Worm (Caenorhabditis elegans) whole organism, L1 larva: ENCODE measurements around the gene T22F3.2.
"Not testable (repeated sequence)": the region's sequence is repeated elsewhere in the genome, so short reads cannot be mapped to it uniquely, and the experiment has no call there.

ENCODE experiments used
- C16A3.4 ChIP-seq: fragments of 150-350 bp; optimal IDR thresholded peaks from 2 replicates; lab custom pipeline; 2014; ENCODE audit warnings: missing biosample characterization, missing genetic modification characterization
- C34B4.2 ChIP-seq: sonication (generic microtip); optimal IDR thresholded peaks from 2 replicates; lab custom pipeline; 2017; ENCODE audit warnings: mild to moderate bottlenecking, missing genetic modification characterization, missing compliant biosample characterization
- ama-1 ChIP-seq: fragments of 150-350 bp; optimal IDR thresholded peaks from 2 replicates; lab custom pipeline; 2014
- blmp-1 ChIP-seq: fragments of 150-350 bp; optimal IDR thresholded peaks from 2 replicates; lab custom pipeline; 2014; ENCODE audit warnings: missing biosample characterization, missing genetic modification characterization
- ceh-63 ChIP-seq: fragments of 200-800 bp; sonication (Bioruptor generic); optimal IDR thresholded peaks from 2 replicates; lab custom pipeline; 2018; ENCODE audit warnings: mild to moderate bottlenecking, missing genetic modification characterization, missing compliant biosample characterization
- egl-27 ChIP-seq, 2 experiments: fragments of 150-350 bp in 1 of 2; sonication (generic microtip); optimal IDR thresholded peaks; 3 replicates each; lab custom pipeline; 2017 to 2018; ENCODE audit warnings: missing biosample characterization in 2 of 2, missing genetic modification characterization in 2 of 2, missing genetic modification reagents in 2 of 2
- elt-2 ChIP-seq: sonication (generic microtip); optimal IDR thresholded peaks from 2 replicates; lab custom pipeline; 2016; ENCODE audit warnings: missing genetic modification characterization, mild to moderate bottlenecking, inconsistent platforms, missing compliant biosample characterization, missing genetic modification reagents
- elt-3 ChIP-seq, 6 experiments: fragments of 150-350 bp in 1 of 6; sonication (generic microtip); optimal IDR thresholded peaks; 2 replicates each; lab custom pipeline; 2017 to 2018; ENCODE audit warnings: missing biosample characterization in 6 of 6, missing genetic modification characterization in 6 of 6, inconsistent platforms in 1 of 6
- fkh-10 ChIP-seq: sonication (generic microtip); optimal IDR thresholded peaks from 2 replicates; lab custom pipeline; 2017; ENCODE audit warnings: missing biosample characterization, missing genetic modification reagents, missing genetic modification characterization
- hlh-17 ChIP-seq: fragments of 200-800 bp; sonication (Bioruptor generic); optimal IDR thresholded peaks from 2 replicates; lab custom pipeline; 2018; ENCODE audit warnings: missing genetic modification characterization, mild to moderate bottlenecking, missing compliant biosample characterization, moderate library complexity, borderline replicate concordance
- irx-1 ChIP-seq: sonication (generic microtip); optimal IDR thresholded peaks from 2 replicates; lab custom pipeline; 2016; ENCODE audit warnings: missing genetic modification characterization, missing compliant biosample characterization
- lin-15B ChIP-seq: fragments of 150-350 bp; sonication (generic microtip); optimal IDR thresholded peaks from 3 replicates; lab custom pipeline; 2014; ENCODE audit warnings: missing biosample characterization, missing genetic modification characterization
- lin-35 ChIP-seq, 2 experiments: fragments of 150-350 bp; optimal IDR thresholded peaks; 2 replicates each; lab custom pipeline; 2014; ENCODE audit warnings: missing biosample characterization in 2 of 2, missing genetic modification characterization in 2 of 2, missing genetic modification reagents in 2 of 2
- mef-2 ChIP-seq: fragments of 150-350 bp; optimal IDR thresholded peaks from 2 replicates; lab custom pipeline; 2014; ENCODE audit warnings: missing biosample characterization, missing genetic modification characterization
- nhr-12 ChIP-seq: sonication (generic microtip); optimal IDR thresholded peaks from 2 replicates; lab custom pipeline; 2017; ENCODE audit warnings: missing biosample characterization, missing genetic modification characterization
- nhr-77 ChIP-seq: fragments of 150-350 bp; optimal IDR thresholded peaks from 2 replicates; lab custom pipeline; 2014; ENCODE audit warnings: missing biosample characterization, missing genetic modification characterization
- nhr-85 ChIP-seq: sonication (generic microtip); peaks from one replicate; lab custom pipeline; 2016; ENCODE audit warnings: missing genetic modification characterization, inconsistent platforms, missing compliant biosample characterization
- snpc-4 ChIP-seq: fragments of 150-350 bp; optimal IDR thresholded peaks from 2 replicates; lab custom pipeline; 2014; ENCODE audit warnings: missing biosample characterization, missing genetic modification characterization
- snu-23 ChIP-seq: sonication (generic microtip); optimal IDR thresholded peaks from 2 replicates; lab custom pipeline; 2016; ENCODE audit warnings: missing genetic modification characterization, missing compliant biosample characterization
- sox-4 ChIP-seq: sonication (generic microtip); optimal IDR thresholded peaks from 2 replicates; lab custom pipeline; 2016; ENCODE audit warnings: missing genetic modification characterization, missing compliant biosample characterization
- sptf-1 ChIP-seq: fragments of 150-350 bp; optimal IDR thresholded peaks from 2 replicates; lab custom pipeline; 2014; ENCODE audit warnings: missing biosample characterization, missing genetic modification characterization
- tlp-1 ChIP-seq: fragments of 150-350 bp; optimal IDR thresholded peaks from 2 replicates; lab custom pipeline; 2014; ENCODE audit warnings: missing biosample characterization, missing genetic modification characterization
- unc-30 ChIP-seq: sonication (generic microtip); optimal IDR thresholded peaks from 2 replicates; lab custom pipeline; 2017; ENCODE audit warnings: missing biosample characterization, missing genetic modification characterization
- zip-4 ChIP-seq: fragments of 200-800 bp; sonication (Bioruptor generic); optimal IDR thresholded peaks from 2 replicates; lab custom pipeline; 2018; ENCODE audit warnings: mild to moderate bottlenecking, missing genetic modification characterization, moderate library complexity, missing compliant biosample characterization

T22F3.2 gene

DNA sequence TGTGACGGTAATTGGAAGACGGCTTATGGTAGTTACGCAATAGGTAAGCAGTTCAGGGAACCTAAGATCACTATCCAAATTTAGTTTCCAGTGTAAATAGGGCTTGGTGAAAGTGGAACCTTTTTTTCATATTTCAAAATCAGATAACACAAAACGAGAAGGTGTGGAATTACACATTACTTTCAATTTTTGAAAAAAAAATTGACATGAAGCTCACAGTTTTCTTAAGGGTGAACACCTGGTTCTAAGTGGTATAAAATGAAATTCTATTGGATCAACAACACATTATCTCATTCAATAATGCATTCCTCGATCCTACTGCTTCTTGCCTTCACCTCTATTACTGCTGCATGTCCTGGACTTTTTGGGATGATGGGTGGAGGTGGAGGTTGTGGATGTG is 30.5 kb upstream of the T22F3.2 start, which contains the start of gene grl-30:
Gene grl-30, plus strand, starts transcription at position 301 of the 400 bp plus-strand sequence.
- TF ChIP-seq fkh-10 (GFP tag; lab: Kevin White, UChicago) (no peak), elt-2 (tag; lab: Kevin White, UChicago) (no peak)

DNA sequence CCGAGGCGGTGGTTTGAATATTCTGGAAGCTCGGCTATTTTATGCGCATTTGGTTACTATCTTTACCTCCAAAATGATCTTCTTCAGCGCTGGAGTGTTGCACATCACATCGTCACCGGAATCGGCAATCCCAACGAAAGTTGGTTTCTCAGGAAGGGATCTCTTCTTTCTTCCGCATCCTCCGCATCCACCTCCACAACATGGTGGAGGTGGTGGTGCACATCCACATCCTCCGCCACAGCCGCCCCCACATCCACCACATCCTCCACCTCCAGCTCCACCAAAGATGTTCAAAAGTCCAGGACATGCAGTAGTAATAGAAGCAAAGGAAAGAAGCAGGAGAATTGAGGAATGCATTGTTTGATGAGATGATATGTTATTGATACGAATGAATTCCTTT is 29.0 kb upstream of the T22F3.2 start, which contains the start of gene grl-31:
Gene grl-31, minus strand, starts transcription at position 357 of the 400 bp plus-strand sequence.
- TF ChIP-seq tlp-1 (tag; lab: Kevin White, UChicago) (no peak), mef-2 (no peak), snu-23 (GFP tag; lab: Kevin White, UChicago) (no peak), blmp-1 (no peak), sox-4 (tag; lab: Kevin White, UChicago) (no peak), ama-1 (lab: Kevin White, UChicago) (no peak), lin-35 (GFP tag; optimal IDR thresholded peaks at IDR 0.05; lab: Kevin White, UChicago) (no peak), C34B4.2 (tag; lab: Kevin White, UChicago) (no peak), nhr-12 (tag; lab: Kevin White, UChicago) (no peak), hlh-17 (GFP tag; lab: Kevin White, UChicago) (no peak), unc-30 (tag; lab: Kevin White, UChicago) (no peak)
- TF ChIP-seq, all 84 proteins: peak for 0

DNA sequence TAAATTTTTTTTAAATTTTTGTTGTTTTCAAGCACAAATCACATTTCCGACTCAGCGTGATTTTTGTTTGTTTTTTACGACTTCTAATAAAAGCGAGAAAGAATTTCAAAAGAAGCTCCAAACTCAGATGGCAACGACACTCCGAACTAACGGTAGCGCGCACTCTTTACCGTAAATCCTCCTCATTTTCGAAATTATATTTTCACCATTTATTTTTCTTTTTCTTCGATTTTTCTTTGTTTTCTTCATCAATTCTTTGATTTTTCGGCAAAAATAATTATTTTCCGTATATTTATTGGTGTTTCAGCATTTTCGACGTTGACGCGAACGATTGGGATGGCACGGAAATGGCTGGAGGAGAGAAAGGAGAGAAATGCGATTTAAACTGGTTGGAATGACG is 27.7 kb upstream of the T22F3.2 start, which contains the start of gene T24A6.1:
Gene T24A6.1, plus strand, starts transcription at position 301 of the 400 bp plus-strand sequence.
- not testable (repeated sequence) for TF ChIP-seq ama-1 (lab: Kevin White, UChicago); snpc-4 (tag; lab: Kevin White, UChicago); elt-3 (tag; optimal IDR thresholded peaks at IDR 0.05; lab: Kevin White, UChicago)

DNA sequence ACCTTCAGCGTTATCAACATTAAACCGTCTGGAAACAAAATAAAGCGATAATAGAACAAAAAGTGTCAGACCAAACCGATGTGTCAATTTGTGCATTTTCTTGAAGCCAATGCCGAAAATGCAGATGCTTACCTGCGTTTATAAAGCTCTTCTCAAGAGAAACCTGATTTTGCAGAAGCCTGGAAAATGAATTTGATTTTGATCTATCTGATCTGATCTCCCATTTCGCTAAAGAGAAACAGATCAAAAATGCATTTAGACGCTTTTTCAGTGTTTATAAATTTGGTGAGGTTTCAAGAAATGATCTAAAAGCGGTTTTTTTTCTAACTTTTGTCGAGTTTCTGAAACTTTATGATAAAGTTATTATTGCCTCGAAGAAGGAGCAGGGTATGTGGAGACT is 23.6 kb upstream of the T22F3.2 start, which contains the start of gene T24A6.16:
Gene T24A6.16, minus strand, starts transcription at position 101 of the 400 bp plus-strand sequence.
- TF ChIP-seq egl-27 (tag; optimal IDR thresholded peaks at IDR 0.05; lab: Kevin White, UChicago); nhr-77 (tag; lab: Kevin White, UChicago); ceh-63 (GFP tag; lab: Kevin White, UChicago): not testable (repeated sequence)

DNA sequence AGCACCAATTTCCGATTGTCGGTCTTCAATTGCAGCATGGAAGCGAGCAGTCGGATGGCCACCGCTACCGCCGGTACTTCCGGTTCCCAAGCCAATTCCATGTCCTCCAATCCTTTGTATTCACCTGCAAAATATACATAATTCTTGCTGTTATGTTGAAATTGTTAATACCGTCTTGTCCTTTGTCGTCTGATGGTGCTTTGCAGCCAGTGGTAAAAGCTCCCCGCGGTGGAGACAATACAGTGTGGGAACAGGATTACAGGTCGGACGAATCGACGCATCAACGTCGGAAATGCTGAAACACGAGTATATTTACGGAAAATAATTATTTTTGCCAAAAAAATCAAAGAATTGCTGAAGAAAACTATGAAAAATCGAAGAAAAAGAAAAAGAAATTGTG is 22.1 kb upstream of the T22F3.2 start, which contains the start of gene T24A6.17:
Gene T24A6.17, minus strand, starts transcription at position 101 of the 400 bp plus-strand sequence.
- TF ChIP-seq sptf-1; C16A3.4 (tag; lab: Kevin White, UChicago); nhr-85: not testable (repeated sequence)
- TF ChIP-seq, all 84 proteins: peak for 0; not testable (repeated sequence) for 84

DNA sequence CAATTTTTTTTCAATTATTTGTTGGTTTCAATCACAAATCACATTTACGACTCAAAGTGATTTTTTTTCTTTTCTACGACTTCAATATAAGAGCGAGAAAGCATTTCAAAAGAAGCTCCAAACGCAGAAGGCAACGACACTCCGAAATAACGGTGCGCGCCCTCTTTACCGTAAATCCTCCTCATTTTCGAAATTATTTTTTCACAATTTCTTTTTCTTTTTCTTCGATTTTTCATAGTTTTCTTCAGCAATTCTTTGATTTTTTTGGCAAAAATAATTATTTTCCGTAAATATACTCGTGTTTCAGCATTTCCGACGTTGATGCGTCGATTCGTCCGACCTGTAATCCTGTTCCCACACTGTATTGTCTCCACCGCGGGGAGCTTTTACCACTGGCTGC is 15.7 kb upstream of the T22F3.2 start, which contains the start of gene F40C5.2:
Gene F40C5.2, plus strand, starts transcription at position 301 of the 400 bp plus-strand sequence.
- TF ChIP-seq tlp-1 (tag; lab: Kevin White, UChicago); lin-15B; snu-23 (GFP tag; lab: Kevin White, UChicago): not testable (repeated sequence)

DNA sequence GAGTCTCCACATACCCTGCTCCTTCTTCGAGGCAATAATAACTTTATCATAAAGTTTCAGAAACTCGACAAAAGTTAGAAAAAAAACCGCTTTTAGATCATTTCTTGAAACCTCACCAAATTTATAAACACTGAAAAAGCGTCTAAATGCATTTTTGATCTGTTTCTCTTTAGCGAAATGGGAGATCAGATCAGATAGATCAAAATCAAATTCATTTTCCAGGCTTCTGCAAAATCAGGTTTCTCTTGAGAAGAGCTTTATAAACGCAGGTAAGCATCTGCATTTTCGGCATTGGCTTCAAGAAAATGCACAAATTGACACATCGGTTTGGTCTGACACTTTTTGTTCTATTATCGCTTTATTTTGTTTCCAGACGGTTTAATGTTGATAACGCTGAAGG is 14.0 kb upstream of the T22F3.2 start, which contains the start of gene F40C5.1:
Gene F40C5.1, plus strand, starts transcription at position 301 of the 400 bp plus-strand sequence.
- TF ChIP-seq hlh-17 (GFP tag; lab: Kevin White, UChicago); irx-1 (tag; lab: Kevin White, UChicago); zip-4: not testable (repeated sequence)
- TF ChIP-seq, all 84 proteins: peak for 0; not testable (repeated sequence) for 84

DNA sequence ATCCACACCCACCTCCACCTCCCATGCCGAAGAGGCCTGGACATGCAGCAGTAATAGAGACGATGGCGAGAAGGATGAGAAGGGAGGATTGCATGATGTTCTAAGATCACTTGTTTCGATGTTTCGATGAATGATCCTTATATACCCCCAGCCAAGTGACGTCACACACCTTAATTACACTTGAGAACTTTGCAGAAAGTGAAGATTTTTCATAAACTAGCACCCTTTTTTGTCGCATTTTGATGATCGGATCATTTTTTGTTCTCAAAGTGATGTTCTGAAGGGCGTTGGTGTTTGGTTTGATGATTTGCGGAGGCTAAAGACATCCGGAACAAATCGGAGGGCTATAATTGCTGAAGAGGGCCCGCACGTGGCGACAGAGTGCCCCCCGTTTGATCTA is 10.7 kb upstream of the T22F3.2 start, which contains the start of gene grl-27:
Gene grl-27, minus strand, starts transcription at position 101 of the 400 bp plus-strand sequence.
- no peak for TF ChIP-seq lin-15B
